Fruit fly (Drosophila melanogaster) whole organism: ENCODE data around the gene CG14610.

Experiments
- CG8478 ChIP-seq: fragments of >200 bp; optimal IDR thresholded peaks from 2 replicates; lab custom pipeline; 2018; ENCODE audit warnings: inconsistent platforms
- Dll ChIP-seq: fragments of >200 bp; optimal IDR thresholded peaks from 2 replicates; lab custom pipeline; 2017
- EcR ChIP-seq, 2 experiments: fragments of >200 bp; optimal IDR thresholded peaks; 2 replicates each; lab custom pipeline; 2017; ENCODE audit warnings: missing biosample characterization in 2 of 2, missing genetic modification characterization in 2 of 2, missing genetic modification reagents in 2 of 2
- pan ChIP-seq: fragments of >200 bp; optimal IDR thresholded peaks from 2 replicates; lab custom pipeline; 2017
- psq ChIP-seq: fragments of >200 bp; optimal IDR thresholded peaks from 2 replicates; lab custom pipeline; 2017
- usp ChIP-seq: fragments of >200 bp; optimal IDR thresholded peaks from 2 replicates; lab custom pipeline; 2017; ENCODE audit warnings: missing biosample characterization, missing genetic modification characterization, mixed read lengths

DNA sequence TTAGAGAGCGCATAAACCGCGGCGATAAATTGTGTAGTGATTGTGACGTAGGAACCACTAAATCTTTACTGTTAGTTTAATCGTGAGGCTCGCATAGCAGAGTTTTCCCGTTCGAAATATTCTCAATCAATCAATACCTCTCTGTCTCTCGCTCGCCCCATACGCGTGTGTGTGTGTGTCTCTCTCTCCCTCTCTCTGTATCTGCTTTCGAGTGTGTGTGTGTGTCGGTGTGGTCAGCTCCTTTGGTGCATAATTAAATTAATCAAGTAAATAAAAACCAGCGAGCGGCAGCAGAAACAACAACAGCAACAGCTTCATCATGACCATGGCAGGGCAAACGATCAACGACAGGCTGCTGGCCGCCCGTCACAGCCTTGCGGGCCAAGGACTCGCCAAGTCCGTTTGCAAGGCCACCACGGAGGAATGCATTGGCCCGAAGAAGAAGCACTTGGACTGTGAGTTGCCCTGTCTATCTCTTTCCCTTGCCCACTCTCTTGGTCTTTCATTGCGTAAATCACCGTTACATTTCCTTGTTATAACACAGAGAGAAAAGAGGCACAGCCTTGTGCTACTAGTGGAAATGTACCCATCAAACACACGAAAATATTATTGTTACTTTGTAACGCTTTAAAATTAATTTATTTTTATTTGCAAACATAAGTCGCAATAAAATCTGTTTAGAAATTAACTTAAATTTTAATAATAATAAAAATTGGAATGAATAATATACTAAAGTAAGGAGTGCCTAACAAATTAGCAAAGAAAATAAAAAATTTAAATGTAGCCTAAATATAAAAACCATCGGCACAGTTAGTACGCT lies 43.2 kb upstream of the CG14610 start:
- TF ChIP-seq pan (lab: Kevin White, UChicago) (no peak), EcR (GFP tag; optimal IDR thresholded peaks at IDR 0.05; lab: Kevin White, UChicago) (no peak), Dll (no peak), psq (lab: Kevin White, UChicago) (no peak), CG8478 (no peak), usp (GFP tag; lab: Kevin White, UChicago) (no peak)
